Worm (Caenorhabditis elegans) whole organism, L4 larva: ENCODE measurements around the gene hil-7.

Source experiments
- aly-2 ChIP-seq: sonication (generic microtip); optimal IDR thresholded peaks from 2 replicates; lab custom pipeline; 2018; ENCODE audit warnings: missing biosample characterization, missing genetic modification characterization
- egl-43 ChIP-seq: fragments of 200-800 bp; sonication (Bioruptor generic); IDR thresholded peaks from 2 replicates; pipeline ENCODE4 v1.3.6; 2022; ENCODE audit warnings: missing genetic modification reagents, missing genetic modification characterization, missing compliant biosample characterization
- fos-1 ChIP-seq: fragments of 150-350 bp; optimal IDR thresholded peaks from 2 replicates; lab custom pipeline; 2014; ENCODE audit warnings: missing biosample characterization, missing genetic modification characterization
- madf-5 ChIP-seq, 2 experiments: fragments of 200-800 bp; sonication (Bioruptor generic); IDR thresholded peaks; 2 replicates each; pipeline ENCODE4 v1.3.6; 2022; ENCODE audit warnings: missing compliant biosample characterization in 2 of 2, missing genetic modification characterization in 2 of 2
- tag-97 ChIP-seq: fragments of 200-800 bp; sonication (Bioruptor generic); IDR thresholded peaks from 2 replicates; pipeline ENCODE4 v1.3.6; 2022; ENCODE audit warnings: missing genetic modification characterization, missing compliant biosample characterization
- zfp-3 ChIP-seq: fragments of 200-800 bp; sonication (Bioruptor generic); conservative IDR thresholded peaks from 2 replicates; pipeline ENCODE4 v1.3.6; 2022; ENCODE audit warnings: missing genetic modification reagents, missing genetic modification characterization, missing compliant biosample characterization

ce11 chrIV:6655747-6656146 lies 9.6 kb downstream of the hil-7 start:
- TF ChIP-seq fos-1 (tag; lab: Kevin White, UChicago), result no peak
- TF ChIP-seq zfp-3, result no peak
- TF ChIP-seq aly-2 (tag; lab: Kevin White, UChicago), result no peak
- TF ChIP-seq madf-5 (GFP tag; IDR thresholded peaks at IDR 0.05; lab: Robert Waterston, UW), result no peak
- TF ChIP-seq tag-97 (GFP tag; lab: Robert Waterston, UW), result no peak
- no peak for TF ChIP-seq egl-43 (GFP tag; lab: Robert Waterston, UW)
